Worm (Caenorhabditis elegans) whole organism, L4 larva: ENCODE results near the gene spp-28.

Experiments used
- F26F4.8 ChIP-seq: fragments of 200-800 bp; sonication (Bioruptor generic); conservative IDR thresholded peaks from 2 replicates; pipeline ENCODE4 v1.3.6; 2022; ENCODE audit warnings: missing genetic modification characterization, missing compliant biosample characterization
- R02D3.7 ChIP-seq: fragments of 150-350 bp; sonication (generic microtip); optimal IDR thresholded peaks from 3 replicates; lab custom pipeline; 2014; ENCODE audit warnings: missing biosample characterization, missing genetic modification characterization
- Y105C5A.15 ChIP-seq: fragments of 200-800 bp; sonication (Bioruptor generic); IDR thresholded peaks from 2 replicates; pipeline ENCODE4 v1.3.6; 2022; ENCODE audit warnings: missing genetic modification characterization, missing compliant biosample characterization
- Y5F2A.4 ChIP-seq: fragments of 200-800 bp; sonication (Bioruptor generic); optimal IDR thresholded peaks from 2 replicates; lab custom pipeline; 2018; ENCODE audit warnings: mild to moderate bottlenecking, missing genetic modification characterization, missing compliant biosample characterization
- ZK546.5 ChIP-seq, 2 experiments: sonication (generic microtip); optimal IDR thresholded peaks; 2 replicates each; lab custom pipeline; 2017; ENCODE audit warnings: missing biosample characterization in 2 of 2, missing genetic modification characterization in 2 of 2
- aha-1 ChIP-seq: fragments of 150-350 bp; peaks from one replicate; lab custom pipeline; 2014; ENCODE audit warnings: missing biosample characterization, missing genetic modification characterization
- aly-2 ChIP-seq: sonication (generic microtip); optimal IDR thresholded peaks from 2 replicates; lab custom pipeline; 2018; ENCODE audit warnings: missing biosample characterization, missing genetic modification characterization
- ama-1 ChIP-seq: fragments of 150-350 bp; optimal IDR thresholded peaks from 2 replicates; lab custom pipeline; 2014; ENCODE audit warnings: inconsistent platforms, mixed read lengths
- arid-1 ChIP-seq: fragments of 200-800 bp; sonication (Bioruptor generic); conservative IDR thresholded peaks from 2 replicates; pipeline ENCODE4 v1.3.6; 2022; ENCODE audit warnings: missing genetic modification reagents, missing genetic modification characterization, missing compliant biosample characterization
- ceh-32 ChIP-seq: sonication (generic microtip); optimal IDR thresholded peaks from 2 replicates; lab custom pipeline; 2016; ENCODE audit warnings: mild to moderate bottlenecking, missing genetic modification characterization, missing compliant biosample characterization; ENCODE audit not compliant: poor library complexity
- ceh-62 ChIP-seq: sonication (generic microtip); optimal IDR thresholded peaks from 2 replicates; lab custom pipeline; 2017; ENCODE audit warnings: missing biosample characterization, missing genetic modification characterization
- daf-16 ChIP-seq, 3 experiments: sonication (generic microtip); optimal IDR thresholded peaks; 2 replicates each; lab custom pipeline; 2016 to 2017; ENCODE audit warnings: missing genetic modification characterization in 3 of 3, missing genetic modification reagents in 3 of 3, mild to moderate bottlenecking in 2 of 3, missing compliant biosample characterization in 2 of 3, missing biosample characterization in 1 of 3, moderate library complexity in 1 of 3
- daf-8 ChIP-seq: fragments of 200-800 bp; sonication (Bioruptor generic); IDR thresholded peaks from 2 replicates; pipeline ENCODE4 v1.3.6; 2022; ENCODE audit warnings: missing genetic modification characterization, missing compliant biosample characterization
- dmd-8 ChIP-seq: fragments of 200-800 bp; sonication (Bioruptor generic); IDR thresholded peaks from 2 replicates; pipeline ENCODE4 v1.3.6; 2022; ENCODE audit warnings: missing genetic modification characterization, missing compliant biosample characterization
- dmd-9 ChIP-seq: fragments of 200-800 bp; sonication (Bioruptor generic); IDR thresholded peaks from 2 replicates; pipeline ENCODE4 v1.3.6; 2022; ENCODE audit warnings: missing genetic modification reagents, missing genetic modification characterization, missing compliant biosample characterization
- duxl-1 ChIP-seq: sonication (generic microtip); optimal IDR thresholded peaks from 2 replicates; lab custom pipeline; 2016; ENCODE audit warnings: mild to moderate bottlenecking, missing genetic modification characterization, moderate library complexity, missing compliant biosample characterization; ENCODE audit not compliant: poor library complexity
- dve-1 ChIP-seq: sonication (generic microtip); optimal IDR thresholded peaks from 2 replicates; lab custom pipeline; 2017; ENCODE audit warnings: antibody characterized with exemption, mild to moderate bottlenecking, missing genetic modification characterization, missing compliant biosample characterization; ENCODE audit not compliant: insufficient read depth
- egl-27 ChIP-seq: sonication (generic microtip); optimal IDR thresholded peaks from 3 replicates; lab custom pipeline; 2017; ENCODE audit warnings: missing biosample characterization, missing genetic modification reagents, missing genetic modification characterization
- fkh-10 ChIP-seq: fragments of 150-350 bp; optimal IDR thresholded peaks from 2 replicates; lab custom pipeline; 2014; ENCODE audit warnings: missing biosample characterization, missing genetic modification reagents, missing genetic modification characterization
- gei-8 ChIP-seq: fragments of 200-800 bp; sonication (Bioruptor generic); optimal IDR thresholded peaks from 2 replicates; lab custom pipeline; 2018; ENCODE audit warnings: mild to moderate bottlenecking, missing genetic modification characterization, missing compliant biosample characterization
- hif-1 ChIP-seq, 2 experiments: sonication (generic microtip); optimal IDR thresholded peaks; 2 replicates each; lab custom pipeline; 2016 to 2017; ENCODE audit warnings: missing compliant biosample characterization in 2 of 2, missing genetic modification characterization in 2 of 2, missing genetic modification reagents in 2 of 2, missing genotype in 2 of 2, mild to moderate bottlenecking in 1 of 2
- hlh-11 ChIP-seq: fragments of 200-800 bp; sonication (Bioruptor generic); optimal IDR thresholded peaks from 2 replicates; lab custom pipeline; 2018; ENCODE audit warnings: mild to moderate bottlenecking, missing genetic modification characterization, missing compliant biosample characterization
- hmg-1.1 ChIP-seq: fragments of 200-800 bp; sonication (Bioruptor generic); IDR thresholded peaks from 2 replicates; pipeline ENCODE4 v1.3.6; 2022; ENCODE audit warnings: missing genetic modification reagents, missing genetic modification characterization, missing compliant biosample characterization
- lim-7 ChIP-seq: fragments of 200-800 bp; sonication (Bioruptor generic); IDR thresholded peaks from 2 replicates; pipeline ENCODE4 v1.3.6; 2022; ENCODE audit warnings: missing genetic modification characterization, missing compliant biosample characterization
- lin-1 ChIP-seq: fragments of 200-800 bp; sonication (Bioruptor generic); IDR thresholded peaks from 2 replicates; pipeline ENCODE4 v1.3.6; 2022; ENCODE audit warnings: missing genetic modification reagents, missing genetic modification characterization, missing compliant biosample characterization
- lin-29 ChIP-seq: fragments of 200-800 bp; sonication (Bioruptor generic); IDR thresholded peaks from 2 replicates; pipeline ENCODE4 v1.3.6; 2022; ENCODE audit warnings: missing genetic modification reagents, missing genetic modification characterization, missing compliant biosample characterization
- lin-38 ChIP-seq: fragments of 200-800 bp; sonication (Bioruptor generic); IDR thresholded peaks from 2 replicates; pipeline ENCODE4 v1.3.6; 2022; ENCODE audit warnings: missing genetic modification reagents, missing genetic modification characterization, missing compliant biosample characterization
- lin-39 ChIP-seq: fragments of 150-350 bp; optimal IDR thresholded peaks from 2 replicates; lab custom pipeline; 2014; ENCODE audit warnings: missing biosample characterization, missing genetic modification reagents, missing genetic modification characterization
- lir-3 ChIP-seq: sonication (generic microtip); optimal IDR thresholded peaks from 2 replicates; lab custom pipeline; 2016; ENCODE audit warnings: mild to moderate bottlenecking, missing genetic modification characterization, missing compliant biosample characterization
- lsy-2 ChIP-seq, 2 experiments: fragments of 150-350 bp in 1 of 2; sonication (generic microtip) in 1 of 2; optimal IDR thresholded peaks; 2 replicates each; lab custom pipeline; 2014 to 2017; ENCODE audit warnings: missing biosample characterization in 2 of 2, missing genetic modification characterization in 2 of 2
- madf-9 ChIP-seq: fragments of 200-800 bp; sonication (Bioruptor generic); conservative IDR thresholded peaks from 2 replicates; pipeline ENCODE4 v1.3.6; 2022; ENCODE audit warnings: missing genetic modification reagents, missing genetic modification characterization, missing compliant biosample characterization
- mdl-1 ChIP-seq, 2 experiments: fragments of 150-350 bp in 1 of 2; sonication (generic microtip) in 1 of 2; optimal IDR thresholded peaks; 2 replicates each; lab custom pipeline; 2014 to 2017; ENCODE audit warnings: missing biosample characterization in 2 of 2, missing genetic modification characterization in 2 of 2
- mep-1 ChIP-seq: fragments of 150-350 bp; sonication (generic microtip); optimal IDR thresholded peaks from 3 replicates; lab custom pipeline; 2014; ENCODE audit warnings: missing biosample characterization, missing genetic modification characterization
- mes-2 ChIP-seq: sonication (generic microtip); optimal IDR thresholded peaks from 2 replicates; lab custom pipeline; 2016; ENCODE audit warnings: missing genotype, mild to moderate bottlenecking, missing genetic modification characterization, missing compliant biosample characterization; ENCODE audit not compliant: poor library complexity, severe bottlenecking
- nhr-10 ChIP-seq: fragments of 150-350 bp; optimal IDR thresholded peaks from 2 replicates; lab custom pipeline; 2014; ENCODE audit warnings: missing biosample characterization, missing genetic modification characterization
- nhr-28 ChIP-seq: fragments of 150-350 bp; optimal IDR thresholded peaks from 2 replicates; lab custom pipeline; 2014; ENCODE audit warnings: missing biosample characterization, missing genetic modification characterization
- nhr-41 ChIP-seq: fragments of 200-800 bp; sonication (Bioruptor generic); IDR thresholded peaks from 2 replicates; pipeline ENCODE4 v1.3.6; 2022; ENCODE audit warnings: missing genetic modification reagents, missing genetic modification characterization, missing compliant biosample characterization
- nhr-42 ChIP-seq: fragments of 200-800 bp; sonication (Bioruptor generic); IDR thresholded peaks from 2 replicates; pipeline ENCODE4 v1.3.6; 2022; ENCODE audit warnings: missing genetic modification characterization, missing compliant biosample characterization
- nhr-76 ChIP-seq: fragments of 150-350 bp; optimal IDR thresholded peaks from 2 replicates; lab custom pipeline; 2014; ENCODE audit warnings: missing biosample characterization, missing genetic modification characterization
- nhr-77 ChIP-seq: fragments of 150-350 bp; optimal IDR thresholded peaks from 2 replicates; lab custom pipeline; 2014; ENCODE audit warnings: missing biosample characterization, missing genetic modification characterization
- pqm-1 ChIP-seq: sonication (generic microtip); optimal IDR thresholded peaks from 2 replicates; lab custom pipeline; 2017; ENCODE audit warnings: missing biosample characterization, missing genetic modification characterization
- saeg-2 ChIP-seq: fragments of 200-800 bp; sonication (Bioruptor generic); IDR thresholded peaks from 2 replicates; pipeline ENCODE4 v1.3.6; 2022; ENCODE audit warnings: missing genetic modification reagents, missing genetic modification characterization, missing compliant biosample characterization
- sdz-12 ChIP-seq: fragments of 200-800 bp; sonication (Bioruptor generic); optimal IDR thresholded peaks from 2 replicates; lab custom pipeline; 2018; ENCODE audit warnings: mild to moderate bottlenecking, missing genetic modification characterization, missing compliant biosample characterization
- set-16 ChIP-seq: fragments of 200-800 bp; sonication (Bioruptor generic); IDR thresholded peaks from 2 replicates; pipeline ENCODE4 v1.3.6; 2022; ENCODE audit warnings: missing genetic modification reagents, missing genetic modification characterization, missing compliant biosample characterization
- spr-1 ChIP-seq: sonication (generic microtip); optimal IDR thresholded peaks from 2 replicates; lab custom pipeline; 2016; ENCODE audit warnings: mild to moderate bottlenecking, missing genetic modification characterization, missing compliant biosample characterization
- unc-130 ChIP-seq: sonication (generic microtip); optimal IDR thresholded peaks from 2 replicates; lab custom pipeline; 2016; ENCODE audit warnings: missing genetic modification reagents, missing genetic modification characterization, missing compliant biosample characterization
- vab-7 ChIP-seq: fragments of 200-800 bp; sonication (Bioruptor generic); IDR thresholded peaks from 2 replicates; pipeline ENCODE4 v1.3.6; 2022; ENCODE audit warnings: missing genetic modification reagents, missing genetic modification characterization, missing compliant biosample characterization
- zag-1 ChIP-seq: fragments of 150-350 bp; optimal IDR thresholded peaks from 2 replicates; lab custom pipeline; 2014; ENCODE audit warnings: missing biosample characterization, missing genetic modification characterization
- zip-2 ChIP-seq: fragments of 150-350 bp; optimal IDR thresholded peaks from 2 replicates; lab custom pipeline; 2014; ENCODE audit warnings: missing biosample characterization, missing genetic modification characterization
- ztf-11 ChIP-seq: fragments of 150-350 bp; optimal IDR thresholded peaks from 2 replicates; lab custom pipeline; 2014; ENCODE audit warnings: missing biosample characterization, missing genetic modification characterization

spp-28 gene

ce11 chrIII:4195306-4196008 lies 5.3 kb upstream of the spp-28 start (continued):
- TF ChIP-seq ZK546.5 (tag; optimal IDR thresholded peaks at IDR 0.05; lab: Kevin White, UChicago): no peak
- TF ChIP-seq lim-7 (GFP tag; lab: Robert Waterston, UW): no peak
- peak; percentile 24 for TF ChIP-seq unc-130
- no peak for TF ChIP-seq ceh-32 (tag; lab: Kevin White, UChicago)
- TF ChIP-seq daf-8 (GFP tag; lab: Robert Waterston, UW): no peak
- no peak for TF ChIP-seq nhr-42 (GFP tag; lab: Robert Waterston, UW)
- TF ChIP-seq lin-1 (GFP tag; lab: Robert Waterston, UW): peak; percentile 57
- TF ChIP-seq dve-1 (tag; lab: Kevin White, UChicago): peak; percentile 88
- TF ChIP-seq aha-1 (tag; lab: Kevin White, UChicago): peak; percentile 99
- peak; percentile 42 for TF ChIP-seq duxl-1 (tag; lab: Kevin White, UChicago)
- peak; percentile 80 for TF ChIP-seq mes-2 (tag; lab: Kevin White, UChicago)
- TF ChIP-seq hif-1 (tag; optimal IDR thresholded peaks at IDR 0.05; lab: Kevin White, UChicago): peak in 1 of 2 experiments; percentile 63
- peak; percentile 66; the same call in 1 of the 2 replicates for TF ChIP-seq Y105C5A.15 (GFP tag; lab: Robert Waterston, UW)
- no peak for TF ChIP-seq zag-1 (tag; lab: Kevin White, UChicago)
- peak; percentile 10 to 81 for TF ChIP-seq lsy-2 (tag; optimal IDR thresholded peaks at IDR 0.05; lab: Kevin White, UChicago)
- TF ChIP-seq ztf-11 (tag; lab: Kevin White, UChicago): no peak
- TF ChIP-seq nhr-76 (tag; lab: Kevin White, UChicago): peak; percentile 16
- no peak for TF ChIP-seq F26F4.8
- no peak for TF ChIP-seq vab-7 (GFP tag; lab: Robert Waterston, UW)
- TF ChIP-seq pqm-1 (tag; lab: Kevin White, UChicago): peak; percentile 11
- TF ChIP-seq set-16 (GFP tag; lab: Robert Waterston, UW): no peak
- TF ChIP-seq nhr-28 (tag; lab: Kevin White, UChicago): no peak
- peak; percentile 33 to 62 for TF ChIP-seq daf-16 (GFP tag; optimal IDR thresholded peaks at IDR 0.05; lab: Kevin White, UChicago)
- peak; percentile 59 for TF ChIP-seq daf-16 (tag; optimal IDR thresholded peaks at IDR 0.05; lab: Kevin White, UChicago)
- 0 out of 2 replicates have a peak, but pooled peaks have one; percentile 36 for TF ChIP-seq dmd-8
- peak; percentile 54 for TF ChIP-seq Y5F2A.4 (GFP tag; lab: Kevin White, UChicago)
- no peak for TF ChIP-seq lin-29
- peak; percentile 15 for TF ChIP-seq gei-8 (GFP tag; lab: Kevin White, UChicago)
- no peak for TF ChIP-seq nhr-77
- TF ChIP-seq hmg-1.1 (GFP tag; lab: Robert Waterston, UW): peak; percentile 52
- peak; percentile 95 for TF ChIP-seq ama-1 (lab: Kevin White, UChicago)
- peak; percentile 67 for TF ChIP-seq lin-38 (GFP tag; lab: Robert Waterston, UW)
- peak in 1 of 2 experiments; percentile 15 for TF ChIP-seq mdl-1 (tag; optimal IDR thresholded peaks at IDR 0.05; lab: Kevin White, UChicago)
- TF ChIP-seq saeg-2 (GFP tag; lab: Robert Waterston, UW): peak; percentile 73; the same call in 1 of the 2 replicates
- TF ChIP-seq spr-1 (tag; lab: Kevin White, UChicago): peak; percentile 48
- TF ChIP-seq ceh-62 (tag; lab: Kevin White, UChicago): no peak
- TF ChIP-seq nhr-41 (GFP tag; lab: Robert Waterston, UW): no peak; the same call in 1 of the 2 replicates
- TF ChIP-seq fkh-10 (GFP tag; lab: Kevin White, UChicago): no peak
- peak; percentile 21 for TF ChIP-seq sdz-12 (GFP tag; lab: Kevin White, UChicago)
- TF ChIP-seq madf-9 (GFP tag; lab: Robert Waterston, UW): 0 out of 2 replicates have a peak, but pooled peaks have one; percentile 16
- no peak for TF ChIP-seq lin-39
- no peak for TF ChIP-seq aly-2 (tag; lab: Kevin White, UChicago)
- TF ChIP-seq R02D3.7: no peak
- no peak for TF ChIP-seq nhr-10 (tag; lab: Kevin White, UChicago)
- TF ChIP-seq mep-1: peak; percentile 76
- no peak for TF ChIP-seq egl-27
- peak; percentile 48 for TF ChIP-seq hlh-11 (tag; lab: Kevin White, UChicago)
- TF ChIP-seq zip-2 (tag; lab: Kevin White, UChicago): peak; percentile 49
- peak; percentile 84 for TF ChIP-seq arid-1
- no peak for TF ChIP-seq dmd-9 (GFP tag; lab: Robert Waterston, UW)
- no peak for TF ChIP-seq lir-3 (tag; lab: Kevin White, UChicago)
